Worm (Caenorhabditis elegans) whole organism, L1 larva: ENCODE results near the gene Y105C5A.24.

Experiments used
- ceh-63 ChIP-seq: fragments of 200-800 bp; sonication (Bioruptor generic); optimal IDR thresholded peaks from 2 replicates; lab custom pipeline; 2018; ENCODE audit warnings: mild to moderate bottlenecking, missing genetic modification characterization, missing compliant biosample characterization
- dsc-1 ChIP-seq: sonication (generic microtip); optimal IDR thresholded peaks from 2 replicates; lab custom pipeline; 2016; ENCODE audit warnings: mild to moderate bottlenecking, missing genetic modification characterization, missing compliant biosample characterization
- fkh-10 ChIP-seq: sonication (generic microtip); optimal IDR thresholded peaks from 2 replicates; lab custom pipeline; 2017; ENCODE audit warnings: missing biosample characterization, missing genetic modification reagents, missing genetic modification characterization
- hlh-17 ChIP-seq: fragments of 200-800 bp; sonication (Bioruptor generic); optimal IDR thresholded peaks from 2 replicates; lab custom pipeline; 2018; ENCODE audit warnings: missing genetic modification characterization, mild to moderate bottlenecking, missing compliant biosample characterization, moderate library complexity, borderline replicate concordance
- lsy-2 ChIP-seq, 2 experiments: fragments of 150-350 bp; optimal IDR thresholded peaks; 2 replicates each; lab custom pipeline; 2014; ENCODE audit warnings: missing biosample characterization in 2 of 2, missing genetic modification characterization in 2 of 2
- nhr-77 ChIP-seq: fragments of 150-350 bp; optimal IDR thresholded peaks from 2 replicates; lab custom pipeline; 2014; ENCODE audit warnings: missing biosample characterization, missing genetic modification characterization
- snu-23 ChIP-seq: sonication (generic microtip); optimal IDR thresholded peaks from 2 replicates; lab custom pipeline; 2016; ENCODE audit warnings: missing genetic modification characterization, missing compliant biosample characterization
- sox-4 ChIP-seq: sonication (generic microtip); optimal IDR thresholded peaks from 2 replicates; lab custom pipeline; 2016; ENCODE audit warnings: missing genetic modification characterization, missing compliant biosample characterization
- unc-86 ChIP-seq: sonication (generic microtip); optimal IDR thresholded peaks from 2 replicates; lab custom pipeline; 2016; ENCODE audit warnings: missing genetic modification characterization, missing compliant biosample characterization

ce11 chrIV:15894819-15895218, 45.1 kb downstream of the Y105C5A.24 start:
- no peak for TF ChIP-seq unc-86
- no peak for TF ChIP-seq snu-23 (GFP tag; lab: Kevin White, UChicago)
- no peak for TF ChIP-seq ceh-63 (GFP tag; lab: Kevin White, UChicago)
- TF ChIP-seq hlh-17 (GFP tag; lab: Kevin White, UChicago) = no peak
- TF ChIP-seq sox-4 (tag; lab: Kevin White, UChicago) = no peak
- no peak for TF ChIP-seq fkh-10
- no peak for TF ChIP-seq dsc-1 (tag; lab: Kevin White, UChicago)
- no peak for TF ChIP-seq lsy-2 (tag; optimal IDR thresholded peaks at IDR 0.05; lab: Kevin White, UChicago)
- TF ChIP-seq nhr-77 (tag; lab: Kevin White, UChicago) = no peak
